Fruit fly (Drosophila melanogaster) whole organism, embryonic: ENCODE data around the gene CG13917.
A peak's percentile ranks its signal among the peaks of the same experiment; 100 is the strongest.

Source experiments
- Ada2b ChIP-seq: fragments of 200-800 bp; sonication (Bioruptor generic); IDR thresholded peaks from 2 replicates; pipeline ENCODE4 v1.3.6; 2022; ENCODE audit warnings: missing biosample characterization, missing genetic modification characterization
- Bdp1 ChIP-seq: fragments of 200-800 bp; sonication (Bioruptor generic); optimal IDR thresholded peaks from 3 replicates; lab custom pipeline; 2016; ENCODE audit warnings: missing biosample characterization, missing genetic modification characterization
- Bgb ChIP-seq: fragments of 200-800 bp; sonication (Bioruptor generic); IDR thresholded peaks from 2 replicates; pipeline ENCODE4 v1.3.6; 2022; ENCODE audit warnings: missing biosample characterization, missing genetic modification characterization; ENCODE audit not compliant: partially characterized antibody
- Bteb2 ChIP-seq: fragments of 200-800 bp; sonication (Bioruptor generic); optimal IDR thresholded peaks from 2 replicates; lab custom pipeline; 2016; ENCODE audit warnings: missing biosample characterization, missing genetic modification characterization
- CG11085 ChIP-seq: fragments of 200-800 bp; sonication (Bioruptor generic); IDR thresholded peaks from 2 replicates; pipeline ENCODE4 v1.3.6; 2022; ENCODE audit warnings: missing biosample characterization, missing genetic modification characterization
- CG12769 ChIP-seq: fragments of 200-800 bp; sonication (Bioruptor generic); optimal IDR thresholded peaks from 2 replicates; lab custom pipeline; 2019; ENCODE audit warnings: missing biosample characterization, mild to moderate bottlenecking, missing genetic modification characterization, moderate library complexity
- CG17328 ChIP-seq: fragments of 200-800 bp; sonication (Bioruptor generic); IDR thresholded peaks from 2 replicates; pipeline ENCODE4 v1.3.6; 2022; ENCODE audit warnings: missing biosample characterization, missing genetic modification characterization
- CG2678 ChIP-seq: fragments of 200-800 bp; sonication (Bioruptor generic); optimal IDR thresholded peaks from 3 replicates; lab custom pipeline; 2019; ENCODE audit warnings: missing biosample characterization, mild to moderate bottlenecking, missing genetic modification characterization, moderate library complexity
- CG30431 ChIP-seq: fragments of 200-800 bp; sonication (Bioruptor generic); optimal IDR thresholded peaks from 2 replicates; lab custom pipeline; 2017; ENCODE audit warnings: missing biosample characterization, missing genetic modification characterization
- CG31224 ChIP-seq: fragments of 200-800 bp; sonication (Bioruptor generic); IDR thresholded peaks from 2 replicates; pipeline ENCODE4 v1.3.6; 2022; ENCODE audit warnings: missing biosample characterization, missing genetic modification characterization
- CG32532 ChIP-seq: fragments of 200-800 bp; sonication (Bioruptor generic); IDR thresholded peaks from 2 replicates; pipeline ENCODE4 v1.3.6; 2022; ENCODE audit warnings: missing biosample characterization, missing genetic modification characterization
- CG3847 ChIP-seq: fragments of 200-800 bp; sonication (Bioruptor generic); IDR thresholded peaks from 2 replicates; pipeline ENCODE4 v1.3.6; 2022; ENCODE audit warnings: missing biosample characterization, missing genetic modification characterization
- CG5180 ChIP-seq: fragments of 200-800 bp; sonication (Bioruptor generic); optimal IDR thresholded peaks from 3 replicates; lab custom pipeline; 2017; ENCODE audit warnings: missing biosample characterization, missing genetic modification characterization, mild to moderate bottlenecking, moderate library complexity, missing genetic modification reagents
- CG6683 ChIP-seq: fragments of 200-800 bp; sonication (Bioruptor generic); optimal IDR thresholded peaks from 2 replicates; lab custom pipeline; 2017; ENCODE audit warnings: missing biosample characterization, mild to moderate bottlenecking, missing genetic modification characterization, missing genetic modification reagents
- CG6854 ChIP-seq: fragments of 200-800 bp; sonication (Bioruptor generic); optimal IDR thresholded peaks from 3 replicates; lab custom pipeline; 2017; ENCODE audit warnings: missing biosample characterization, mild to moderate bottlenecking, missing genetic modification characterization
- CG7556 ChIP-seq: fragments of 200-800 bp; sonication (Bioruptor generic); optimal IDR thresholded peaks from 2 replicates; lab custom pipeline; 2017; ENCODE audit warnings: missing biosample characterization, mild to moderate bottlenecking, missing genetic modification characterization
- CG8388 ChIP-seq: fragments of 200-800 bp; sonication (Bioruptor generic); optimal IDR thresholded peaks from 2 replicates; lab custom pipeline; 2019; ENCODE audit warnings: missing biosample characterization, mild to moderate bottlenecking, missing genetic modification characterization, moderate library complexity
- CG8765 ChIP-seq: fragments of 200-800 bp; sonication (Bioruptor generic); IDR thresholded peaks from 2 replicates; pipeline ENCODE4 v1.3.6; 2022; ENCODE audit warnings: missing biosample characterization, missing genetic modification characterization
- CG9876 ChIP-seq: fragments of 200-800 bp; sonication (Bioruptor generic); optimal IDR thresholded peaks from 2 replicates; lab custom pipeline; 2016; ENCODE audit warnings: missing biosample characterization, missing genetic modification characterization
- Dip2 ChIP-seq: fragments of 200-800 bp; sonication (Bioruptor generic); IDR thresholded peaks from 2 replicates; pipeline ENCODE4 v1.3.6; 2022; ENCODE audit warnings: missing biosample characterization, missing genetic modification characterization
- ERR ChIP-seq: fragments of 200-800 bp; sonication (Bioruptor generic); optimal IDR thresholded peaks from 2 replicates; lab custom pipeline; 2016; ENCODE audit warnings: missing biosample characterization, missing genetic modification characterization
- HmgD ChIP-seq: fragments of 200-800 bp; sonication (Bioruptor generic); optimal IDR thresholded peaks from 3 replicates; lab custom pipeline; 2016; ENCODE audit warnings: missing biosample characterization, missing genetic modification characterization
- Hmr ChIP-seq: fragments of 200-800 bp; sonication (Bioruptor generic); optimal IDR thresholded peaks from 3 replicates; lab custom pipeline; 2017; ENCODE audit warnings: mild to moderate bottlenecking, missing biosample characterization, missing genetic modification reagents, missing genetic modification characterization
- MESR4 ChIP-seq: fragments of 200-800 bp; sonication (Bioruptor generic); optimal IDR thresholded peaks from 2 replicates; lab custom pipeline; 2018; ENCODE audit warnings: missing biosample characterization, mild to moderate bottlenecking, missing genetic modification characterization, moderate library complexity
- Mad ChIP-seq: fragments of 200-800 bp; sonication (Bioruptor generic); optimal IDR thresholded peaks from 2 replicates; lab custom pipeline; 2016; ENCODE audit warnings: missing biosample characterization, missing genetic modification characterization
- Myb ChIP-seq: fragments of 200-800 bp; sonication (Bioruptor generic); optimal IDR thresholded peaks from 2 replicates; lab custom pipeline; 2016; ENCODE audit warnings: missing biosample characterization, missing genetic modification characterization
- Nf-YA ChIP-seq: fragments of 200-800 bp; sonication (Bioruptor generic); IDR thresholded peaks from 2 replicates; pipeline ENCODE4 v1.3.6; 2022; ENCODE audit warnings: missing biosample characterization, missing genetic modification characterization
- Nf-YB ChIP-seq: fragments of 200-800 bp; sonication (Bioruptor generic); optimal IDR thresholded peaks from 3 replicates; lab custom pipeline; 2019; ENCODE audit warnings: missing biosample characterization, mild to moderate bottlenecking, missing genetic modification characterization, moderate library complexity
- Nf-YC ChIP-seq: fragments of 200-800 bp; optimal IDR thresholded peaks from 3 replicates; lab custom pipeline; 2019; ENCODE audit warnings: missing biosample characterization, mild to moderate bottlenecking, missing genetic modification characterization, moderate library complexity
- Opbp ChIP-seq: fragments of 200-800 bp; sonication (Bioruptor generic); IDR thresholded peaks from 3 replicates; pipeline ENCODE4 v1.3.6; 2022; ENCODE audit warnings: missing biosample characterization, missing genetic modification characterization; ENCODE audit not compliant: partially characterized antibody
- Sry-β ChIP-seq: fragments of 200-800 bp; sonication (Bioruptor generic); optimal IDR thresholded peaks from 2 replicates; lab custom pipeline; 2018; ENCODE audit warnings: missing biosample characterization, mild to moderate bottlenecking, missing genetic modification characterization, moderate library complexity
- Tbp ChIP-seq: fragments of >200 bp; optimal IDR thresholded peaks from 2 replicates; lab custom pipeline; 2018; ENCODE audit warnings: missing biosample characterization, missing genetic modification characterization
- az2 ChIP-seq: fragments of 200-800 bp; sonication (Bioruptor generic); optimal IDR thresholded peaks from 3 replicates; lab custom pipeline; 2016; ENCODE audit warnings: missing biosample characterization, missing genetic modification characterization
- bsh ChIP-seq, 2 experiments: fragments of 200-800 bp; sonication (Bioruptor generic); optimal IDR thresholded peaks; 2 replicates each; lab custom pipeline; 2017 to 2018; ENCODE audit warnings: mild to moderate bottlenecking in 2 of 2, missing biosample characterization in 2 of 2, missing genetic modification characterization in 2 of 2, moderate library complexity in 1 of 2
- en ChIP-seq: fragments of 200-800 bp; sonication (Bioruptor generic); optimal IDR thresholded peaks from 2 replicates; lab custom pipeline; 2016; ENCODE audit warnings: missing biosample characterization, missing genetic modification characterization
- fd3F ChIP-seq: fragments of 200-800 bp; sonication (Bioruptor generic); optimal IDR thresholded peaks from 2 replicates; lab custom pipeline; 2018; ENCODE audit warnings: missing biosample characterization, mild to moderate bottlenecking, missing genetic modification characterization, moderate library complexity
- fd64A ChIP-seq: fragments of 200-800 bp; sonication (Bioruptor generic); optimal IDR thresholded peaks from 3 replicates; lab custom pipeline; 2018; ENCODE audit warnings: missing biosample characterization, mild to moderate bottlenecking, missing genetic modification characterization
- gcm2 ChIP-seq: fragments of 200-800 bp; sonication (Bioruptor generic); optimal IDR thresholded peaks from 2 replicates; lab custom pipeline; 2016; ENCODE audit warnings: missing biosample characterization, missing genetic modification characterization
- h ChIP-seq: fragments of >200 bp; optimal IDR thresholded peaks from 2 replicates; lab custom pipeline; 2017
- lmd ChIP-seq: fragments of 200-800 bp; sonication (Bioruptor generic); IDR thresholded peaks from 2 replicates; pipeline ENCODE4 v1.3.6; 2022; ENCODE audit warnings: missing biosample characterization, missing genetic modification characterization
- odd ChIP-seq: fragments of 200-800 bp; sonication (Bioruptor generic); optimal IDR thresholded peaks from 2 replicates; lab custom pipeline; 2017; ENCODE audit warnings: missing biosample characterization, mild to moderate bottlenecking, missing genetic modification characterization
- pb ChIP-seq: fragments of 200-800 bp; sonication (Bioruptor generic); optimal IDR thresholded peaks from 3 replicates; lab custom pipeline; 2016; ENCODE audit warnings: missing biosample characterization, missing genetic modification characterization
- ro ChIP-seq: fragments of 200-800 bp; sonication (Bioruptor generic); IDR thresholded peaks from 2 replicates; pipeline ENCODE4 v1.3.6; 2022; ENCODE audit warnings: missing biosample characterization, missing genetic modification characterization
- seq ChIP-seq: fragments of 200-800 bp; sonication (Bioruptor generic); IDR thresholded peaks from 2 replicates; pipeline ENCODE4 v1.3.6; 2022; ENCODE audit warnings: missing biosample characterization, missing genetic modification characterization
- shn ChIP-seq: fragments of 200-800 bp; sonication (Bioruptor generic); optimal IDR thresholded peaks from 3 replicates; lab custom pipeline; 2016; ENCODE audit warnings: missing biosample characterization, missing genetic modification characterization
- trem ChIP-seq: fragments of 200-800 bp; optimal IDR thresholded peaks from 3 replicates; lab custom pipeline; 2019; ENCODE audit warnings: missing biosample characterization, mild to moderate bottlenecking, missing genetic modification characterization, moderate library complexity
- vnd ChIP-seq: fragments of 200-800 bp; sonication (Bioruptor generic); IDR thresholded peaks from 3 replicates; pipeline ENCODE4 v1.3.6; 2022; ENCODE audit warnings: missing biosample characterization, missing genetic modification characterization; ENCODE audit not compliant: partially characterized antibody
- vvl ChIP-seq: fragments of 200-800 bp; sonication (Bioruptor generic); IDR thresholded peaks from 2 replicates; pipeline ENCODE4 v1.3.6; 2022; ENCODE audit warnings: missing biosample characterization, missing genetic modification characterization

Gene CG13917

dm6 chr3L:1533699-1534431 is 42.6 kb upstream of the CG13917 start, which contains the start of gene Iml1 (continued):
- 0 out of 2 replicates have a peak, but pooled peaks have one; percentile 23 for TF ChIP-seq CG31224 (GFP tag; lab: Robert Waterston, UW)
- TF ChIP-seq Bgb (GFP tag; lab: Robert Waterston, UW) = no peak
- no peak for TF ChIP-seq CG8765
- no peak for TF ChIP-seq CG3847 (GFP tag; lab: Robert Waterston, UW)
- TF ChIP-seq Opbp (GFP tag; lab: Robert Waterston, UW) = no peak
- peak; percentile 63; the same call in 1 of the 2 replicates for TF ChIP-seq lmd (GFP tag; lab: Robert Waterston, UW)
- peak; percentile 70 for TF ChIP-seq vvl (GFP tag; lab: Robert Waterston, UW)
- TF ChIP-seq CG5180 (GFP tag; lab: Kevin White, UChicago) = no peak
- peak; percentile 39 for TF ChIP-seq fd3F (GFP tag; lab: Kevin White, UChicago)
- TF ChIP-seq Bteb2 = no peak
- TF ChIP-seq CG12769 (tag; lab: Kevin White, UChicago) = no peak
- TF ChIP-seq Tbp = no peak
- TF ChIP-seq ro (GFP tag; lab: Robert Waterston, UW) = no peak
- peak; percentile 32 for TF ChIP-seq CG8388
- TF ChIP-seq CG17328 (GFP tag; lab: Robert Waterston, UW) = no peak
- TF ChIP-seq en (GFP tag; lab: Kevin White, UChicago) = no peak
- TF ChIP-seq Nf-YA (GFP tag; lab: Robert Waterston, UW) = no peak
- peak; percentile 34 for TF ChIP-seq trem (tag; lab: Kevin White, UChicago)
- no peak for TF ChIP-seq bsh (GFP tag; optimal IDR thresholded peaks at IDR 0.05; lab: Kevin White, UChicago)
- no peak for TF ChIP-seq fd64A (GFP tag; lab: Kevin White, UChicago)
- peak; percentile 71 for TF ChIP-seq CG32532 (GFP tag; lab: Robert Waterston, UW)
- no peak for TF ChIP-seq Sry-β (GFP tag; lab: Kevin White, UChicago)
- no peak for TF ChIP-seq h (lab: Kevin White, UChicago)
- TF ChIP-seq vnd (GFP tag; lab: Robert Waterston, UW) = no peak
- no peak for TF ChIP-seq Ada2b (GFP tag; lab: Robert Waterston, UW)
- TF ChIP-seq ERR = no peak
- no peak for TF ChIP-seq Dip2 (GFP tag; lab: Robert Waterston, UW)
- no peak for TF ChIP-seq HmgD (GFP tag; lab: Kevin White, UChicago)
- TF ChIP-seq odd (GFP tag; lab: Kevin White, UChicago) = no peak
- TF ChIP-seq seq (GFP tag; lab: Robert Waterston, UW) = no peak
- TF ChIP-seq Myb (GFP tag; lab: Kevin White, UChicago) = peak; percentile 52
- TF ChIP-seq gcm2 (GFP tag; lab: Kevin White, UChicago) = no peak
- TF ChIP-seq Bdp1 (GFP tag; lab: Kevin White, UChicago) = no peak
- TF ChIP-seq CG9876 (GFP tag; lab: Kevin White, UChicago) = no peak
- TF ChIP-seq CG2678 (tag; lab: Kevin White, UChicago) = no peak
- TF ChIP-seq az2 (GFP tag; lab: Kevin White, UChicago) = no peak
- no peak for TF ChIP-seq CG6683 (GFP tag; lab: Kevin White, UChicago)

dm6 chr3L:1536487-1537337 is 39.8 kb upstream of the CG13917 start, which contains the start of the genes CG12091 and pns:
Gene CG12091, minus strand, starts transcription at chr3L:1536835.
Gene pns, plus strand, starts transcription at chr3L:1537137.
- peak; percentile 32 for TF ChIP-seq Nf-YB (GFP tag; lab: Kevin White, UChicago)
- TF ChIP-seq CG30431 (GFP tag; lab: Kevin White, UChicago) = no peak
- peak; percentile 44 for TF ChIP-seq Bgb (GFP tag; lab: Robert Waterston, UW)
- peak; percentile 45 for TF ChIP-seq pb (GFP tag; lab: Kevin White, UChicago)
- TF ChIP-seq az2 (GFP tag; lab: Kevin White, UChicago) = peak; percentile 62
- TF ChIP-seq MESR4 = peak; percentile 93
- peak; percentile 77 for TF ChIP-seq Hmr (GFP tag; lab: Kevin White, UChicago)
- TF ChIP-seq Opbp (GFP tag; lab: Robert Waterston, UW) = peak; percentile 67; the same call in 2 of the 3 replicates
- TF ChIP-seq Mad (GFP tag; lab: Kevin White, UChicago) = peak; percentile 45
- TF ChIP-seq Nf-YC (tag; lab: Kevin White, UChicago) = peak; percentile 69
- TF ChIP-seq shn (GFP tag; lab: Kevin White, UChicago) = peak; percentile 56
- peak; percentile 59 for TF ChIP-seq CG7556 (GFP tag; lab: Kevin White, UChicago)
- peak; percentile 38; the same call in 1 of the 2 replicates for TF ChIP-seq CG11085 (GFP tag; lab: Robert Waterston, UW)
- TF ChIP-seq CG6854 (GFP tag; lab: Kevin White, UChicago) = peak; percentile 17
